Worm (Caenorhabditis elegans) whole organism, L4 larva: ENCODE measurements around the gene cyp-33C2.
A peak's percentile ranks its signal among the peaks of the same experiment; 100 is the strongest.

Experiments used
- D1046.2 ChIP-seq: fragments of 200-800 bp; sonication (Bioruptor generic); IDR thresholded peaks from 2 replicates; pipeline ENCODE4 v1.3.6; 2022; ENCODE audit warnings: missing genetic modification characterization, missing compliant biosample characterization
- F26F4.8 ChIP-seq: fragments of 200-800 bp; sonication (Bioruptor generic); conservative IDR thresholded peaks from 2 replicates; pipeline ENCODE4 v1.3.6; 2022; ENCODE audit warnings: missing genetic modification characterization, missing compliant biosample characterization
- F37D6.2 ChIP-seq: sonication (generic microtip); optimal IDR thresholded peaks from 2 replicates; lab custom pipeline; 2016; ENCODE audit warnings: mild to moderate bottlenecking, missing genetic modification characterization, missing compliant biosample characterization
- F44E2.7 ChIP-seq: fragments of 200-800 bp; sonication (Bioruptor generic); IDR thresholded peaks from 2 replicates; pipeline ENCODE4 v2.1.2; 2022; ENCODE audit warnings: missing genetic modification characterization, missing compliant biosample characterization
- F49E8.2 ChIP-seq: sonication (generic microtip); optimal IDR thresholded peaks from 2 replicates; lab custom pipeline; 2016; ENCODE audit warnings: missing compliant biosample characterization, mild to moderate bottlenecking, missing genetic modification characterization, borderline replicate concordance
- T20F7.1 ChIP-seq: fragments of 200-800 bp; sonication (Bioruptor generic); optimal IDR thresholded peaks from 2 replicates; lab custom pipeline; 2018; ENCODE audit warnings: mild to moderate bottlenecking, missing genetic modification characterization, missing compliant biosample characterization
- T26A8.4 ChIP-seq: fragments of 200-800 bp; sonication (Bioruptor generic); IDR thresholded peaks from 2 replicates; pipeline ENCODE4 v1.3.6; 2022; ENCODE audit warnings: missing genetic modification characterization, missing compliant biosample characterization
- Y105C5A.15 ChIP-seq: fragments of 200-800 bp; sonication (Bioruptor generic); IDR thresholded peaks from 2 replicates; pipeline ENCODE4 v1.3.6; 2022; ENCODE audit warnings: missing genetic modification characterization, missing compliant biosample characterization
- Y5F2A.4 ChIP-seq: fragments of 200-800 bp; sonication (Bioruptor generic); optimal IDR thresholded peaks from 2 replicates; lab custom pipeline; 2018; ENCODE audit warnings: mild to moderate bottlenecking, missing genetic modification characterization, missing compliant biosample characterization
- ZK337.2 ChIP-seq: fragments of 200-800 bp; sonication (Bioruptor generic); IDR thresholded peaks from 2 replicates; pipeline ENCODE4 v1.3.6; 2022; ENCODE audit warnings: missing genetic modification reagents, missing genetic modification characterization, missing compliant biosample characterization
- ama-1 ChIP-seq: fragments of 150-350 bp; optimal IDR thresholded peaks from 2 replicates; lab custom pipeline; 2014; ENCODE audit warnings: inconsistent platforms, mixed read lengths
- ceh-28 ChIP-seq: fragments of 150-350 bp; optimal IDR thresholded peaks from 2 replicates; lab custom pipeline; 2014; ENCODE audit warnings: missing biosample characterization, missing genetic modification reagents, missing genetic modification characterization
- daf-19 ChIP-seq: fragments of 200-800 bp; sonication (Bioruptor generic); conservative IDR thresholded peaks from 2 replicates; pipeline ENCODE4 v1.3.6; 2022; ENCODE audit warnings: missing genetic modification characterization, missing compliant biosample characterization
- dmd-8 ChIP-seq: fragments of 200-800 bp; sonication (Bioruptor generic); IDR thresholded peaks from 2 replicates; pipeline ENCODE4 v1.3.6; 2022; ENCODE audit warnings: missing genetic modification characterization, missing compliant biosample characterization
- dmd-9 ChIP-seq: fragments of 200-800 bp; sonication (Bioruptor generic); IDR thresholded peaks from 2 replicates; pipeline ENCODE4 v1.3.6; 2022; ENCODE audit warnings: missing genetic modification reagents, missing genetic modification characterization, missing compliant biosample characterization
- duxl-1 ChIP-seq: sonication (generic microtip); optimal IDR thresholded peaks from 2 replicates; lab custom pipeline; 2016; ENCODE audit warnings: mild to moderate bottlenecking, missing genetic modification characterization, moderate library complexity, missing compliant biosample characterization; ENCODE audit not compliant: poor library complexity
- dve-1 ChIP-seq: sonication (generic microtip); optimal IDR thresholded peaks from 2 replicates; lab custom pipeline; 2017; ENCODE audit warnings: antibody characterized with exemption, mild to moderate bottlenecking, missing genetic modification characterization, missing compliant biosample characterization; ENCODE audit not compliant: insufficient read depth
- egl-43 ChIP-seq: fragments of 200-800 bp; sonication (Bioruptor generic); IDR thresholded peaks from 2 replicates; pipeline ENCODE4 v1.3.6; 2022; ENCODE audit warnings: missing genetic modification reagents, missing genetic modification characterization, missing compliant biosample characterization
- fkh-10 ChIP-seq: fragments of 150-350 bp; optimal IDR thresholded peaks from 2 replicates; lab custom pipeline; 2014; ENCODE audit warnings: missing biosample characterization, missing genetic modification reagents, missing genetic modification characterization
- fos-1 ChIP-seq: fragments of 150-350 bp; optimal IDR thresholded peaks from 2 replicates; lab custom pipeline; 2014; ENCODE audit warnings: missing biosample characterization, missing genetic modification characterization
- hlh-11 ChIP-seq: fragments of 200-800 bp; sonication (Bioruptor generic); optimal IDR thresholded peaks from 2 replicates; lab custom pipeline; 2018; ENCODE audit warnings: mild to moderate bottlenecking, missing genetic modification characterization, missing compliant biosample characterization
- hlh-30 ChIP-seq: sonication (generic microtip); optimal IDR thresholded peaks from 2 replicates; lab custom pipeline; 2017; ENCODE audit warnings: antibody characterized with exemption, mild to moderate bottlenecking, missing genetic modification characterization, missing compliant biosample characterization; ENCODE audit not compliant: insufficient read depth
- lim-7 ChIP-seq: fragments of 200-800 bp; sonication (Bioruptor generic); IDR thresholded peaks from 2 replicates; pipeline ENCODE4 v1.3.6; 2022; ENCODE audit warnings: missing genetic modification characterization, missing compliant biosample characterization
- lin-1 ChIP-seq: fragments of 200-800 bp; sonication (Bioruptor generic); IDR thresholded peaks from 2 replicates; pipeline ENCODE4 v1.3.6; 2022; ENCODE audit warnings: missing genetic modification reagents, missing genetic modification characterization, missing compliant biosample characterization
- lir-3 ChIP-seq: sonication (generic microtip); optimal IDR thresholded peaks from 2 replicates; lab custom pipeline; 2016; ENCODE audit warnings: mild to moderate bottlenecking, missing genetic modification characterization, missing compliant biosample characterization
- madf-9 ChIP-seq: fragments of 200-800 bp; sonication (Bioruptor generic); conservative IDR thresholded peaks from 2 replicates; pipeline ENCODE4 v1.3.6; 2022; ENCODE audit warnings: missing genetic modification reagents, missing genetic modification characterization, missing compliant biosample characterization
- mdl-1 ChIP-seq, 2 experiments: fragments of 150-350 bp in 1 of 2; sonication (generic microtip) in 1 of 2; optimal IDR thresholded peaks; 2 replicates each; lab custom pipeline; 2014 to 2017; ENCODE audit warnings: missing biosample characterization in 2 of 2, missing genetic modification characterization in 2 of 2
- mep-1 ChIP-seq: fragments of 150-350 bp; sonication (generic microtip); optimal IDR thresholded peaks from 3 replicates; lab custom pipeline; 2014; ENCODE audit warnings: missing biosample characterization, missing genetic modification characterization
- mes-2 ChIP-seq: sonication (generic microtip); optimal IDR thresholded peaks from 2 replicates; lab custom pipeline; 2016; ENCODE audit warnings: missing genotype, mild to moderate bottlenecking, missing genetic modification characterization, missing compliant biosample characterization; ENCODE audit not compliant: poor library complexity, severe bottlenecking
- mxl-2 ChIP-seq: fragments of 200-800 bp; sonication (Bioruptor generic); conservative IDR thresholded peaks from 2 replicates; pipeline ENCODE4 v1.3.6; 2022; ENCODE audit warnings: missing genetic modification reagents, missing genetic modification characterization, missing compliant biosample characterization
- nhr-102 ChIP-seq: sonication (generic microtip); optimal IDR thresholded peaks from 2 replicates; lab custom pipeline; 2016; ENCODE audit warnings: mild to moderate bottlenecking, missing genetic modification characterization, moderate library complexity, missing compliant biosample characterization
- nhr-28 ChIP-seq: fragments of 150-350 bp; optimal IDR thresholded peaks from 2 replicates; lab custom pipeline; 2014; ENCODE audit warnings: missing biosample characterization, missing genetic modification characterization
- nhr-48 ChIP-seq: sonication (generic microtip); optimal IDR thresholded peaks from 2 replicates; lab custom pipeline; 2016; ENCODE audit warnings: mild to moderate bottlenecking, missing genetic modification characterization, missing compliant biosample characterization
- nhr-76 ChIP-seq: fragments of 150-350 bp; optimal IDR thresholded peaks from 2 replicates; lab custom pipeline; 2014; ENCODE audit warnings: missing biosample characterization, missing genetic modification characterization
- nhr-77 ChIP-seq: fragments of 150-350 bp; optimal IDR thresholded peaks from 2 replicates; lab custom pipeline; 2014; ENCODE audit warnings: missing biosample characterization, missing genetic modification characterization
- php-3 ChIP-seq: fragments of 200-800 bp; sonication (Bioruptor generic); IDR thresholded peaks from 2 replicates; pipeline ENCODE4 v1.3.6; 2022; ENCODE audit warnings: missing genetic modification reagents, missing genetic modification characterization, missing compliant biosample characterization
- pqm-1 ChIP-seq: sonication (generic microtip); optimal IDR thresholded peaks from 2 replicates; lab custom pipeline; 2017; ENCODE audit warnings: missing biosample characterization, missing genetic modification characterization
- rbr-2 ChIP-seq: sonication (generic microtip); optimal IDR thresholded peaks from 2 replicates; lab custom pipeline; 2016; ENCODE audit warnings: missing genotype, missing genetic modification characterization, missing compliant biosample characterization
- sdz-12 ChIP-seq: fragments of 200-800 bp; sonication (Bioruptor generic); optimal IDR thresholded peaks from 2 replicates; lab custom pipeline; 2018; ENCODE audit warnings: mild to moderate bottlenecking, missing genetic modification characterization, missing compliant biosample characterization
- set-16 ChIP-seq: fragments of 200-800 bp; sonication (Bioruptor generic); IDR thresholded peaks from 2 replicates; pipeline ENCODE4 v1.3.6; 2022; ENCODE audit warnings: missing genetic modification reagents, missing genetic modification characterization, missing compliant biosample characterization
- spr-1 ChIP-seq: sonication (generic microtip); optimal IDR thresholded peaks from 2 replicates; lab custom pipeline; 2016; ENCODE audit warnings: mild to moderate bottlenecking, missing genetic modification characterization, missing compliant biosample characterization
- spr-3 ChIP-seq: fragments of 200-800 bp; sonication (Bioruptor generic); optimal IDR thresholded peaks from 2 replicates; lab custom pipeline; 2018; ENCODE audit warnings: mild to moderate bottlenecking, missing genetic modification characterization, missing compliant biosample characterization
- tra-1 ChIP-seq: fragments of 200-800 bp; sonication (Bioruptor generic); IDR thresholded peaks from 2 replicates; pipeline ENCODE4 v1.3.6; 2022; ENCODE audit warnings: missing genetic modification reagents, missing genetic modification characterization, missing compliant biosample characterization
- vab-7 ChIP-seq: fragments of 200-800 bp; sonication (Bioruptor generic); IDR thresholded peaks from 2 replicates; pipeline ENCODE4 v1.3.6; 2022; ENCODE audit warnings: missing genetic modification reagents, missing genetic modification characterization, missing compliant biosample characterization
- zfp-2 ChIP-seq: sonication (generic microtip); optimal IDR thresholded peaks from 2 replicates; lab custom pipeline; 2016; ENCODE audit warnings: mild to moderate bottlenecking, missing genetic modification characterization, missing compliant biosample characterization
- zip-11 ChIP-seq: fragments of 200-800 bp; sonication (Bioruptor generic); IDR thresholded peaks from 2 replicates; pipeline ENCODE4 v1.3.6; 2022; ENCODE audit warnings: missing genetic modification characterization, missing compliant biosample characterization
- ztf-11 ChIP-seq: fragments of 150-350 bp; optimal IDR thresholded peaks from 2 replicates; lab custom pipeline; 2014; ENCODE audit warnings: missing biosample characterization, missing genetic modification characterization

Gene cyp-33C2

DNA sequence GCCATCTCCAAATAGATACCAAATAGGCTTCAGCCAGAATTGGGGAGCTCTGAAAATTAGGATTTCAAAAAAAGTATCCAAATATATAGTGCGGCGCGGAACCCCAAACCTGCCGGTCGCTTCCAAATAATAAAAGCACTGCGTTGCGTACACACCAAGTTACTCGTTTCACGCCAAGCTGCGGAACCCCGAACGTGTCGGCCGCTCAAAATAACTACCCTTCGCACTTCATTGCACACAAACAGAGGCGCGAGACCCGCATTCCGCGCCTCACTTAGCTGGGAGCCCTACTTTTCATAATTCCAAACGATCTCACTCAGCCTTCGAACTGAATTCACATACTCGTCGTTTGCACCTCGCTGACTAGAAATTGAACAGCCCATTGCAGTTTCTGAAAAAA is 16.3 kb downstream of the cyp-33C2 start:
- TF ChIP-seq T26A8.4 (GFP tag; lab: Robert Waterston, UW) (no peak), madf-9 (GFP tag; lab: Robert Waterston, UW) (no peak), mxl-2 (no peak), Y105C5A.15 (GFP tag; lab: Robert Waterston, UW) (no peak), ztf-11 (tag; lab: Kevin White, UChicago) (no peak), fos-1 (tag; lab: Kevin White, UChicago) (no peak), mes-2 (tag; lab: Kevin White, UChicago) (no peak), nhr-77 (no peak), hlh-30 (tag; lab: Kevin White, UChicago) (no peak), F44E2.7 (no peak), zip-11 (GFP tag; lab: Robert Waterston, UW) (no peak), tra-1 (GFP tag; lab: Robert Waterston, UW) (no peak), F37D6.2 (tag; lab: Kevin White, UChicago) (no peak), spr-3 (GFP tag; lab: Kevin White, UChicago) (no peak), rbr-2 (tag; lab: Kevin White, UChicago) (no peak), zfp-2 (tag; lab: Kevin White, UChicago) (no peak), set-16 (no peak)

DNA sequence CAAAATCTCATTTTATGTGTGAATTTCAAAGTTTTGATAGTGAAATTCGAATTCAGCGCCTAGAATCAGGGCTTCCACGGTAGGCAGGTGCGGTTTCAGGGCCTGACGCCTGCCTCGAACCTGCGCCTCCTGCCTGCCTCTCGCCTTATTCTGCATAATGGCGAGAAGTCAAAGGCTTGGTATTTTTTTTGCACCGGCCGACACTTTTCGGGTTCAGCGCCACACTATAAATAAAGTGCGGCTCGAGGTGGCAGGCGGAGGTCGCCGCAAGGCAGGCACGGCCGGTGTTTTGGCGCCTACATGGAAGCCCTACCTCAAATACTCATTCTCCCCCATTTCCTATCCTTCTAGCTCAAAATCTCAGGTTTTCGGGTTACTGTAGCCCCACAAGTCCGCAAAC is 17.1 kb downstream of the cyp-33C2 start:
- TF ChIP-seq F37D6.2 (tag; lab: Kevin White, UChicago) (no peak), set-16 (peak; percentile 69; the same call in 1 of the 2 replicates), Y5F2A.4 (GFP tag; lab: Kevin White, UChicago) (no peak), egl-43 (GFP tag; lab: Robert Waterston, UW) (0 out of 2 replicates have a peak, but pooled peaks have one; percentile 3)

DNA sequence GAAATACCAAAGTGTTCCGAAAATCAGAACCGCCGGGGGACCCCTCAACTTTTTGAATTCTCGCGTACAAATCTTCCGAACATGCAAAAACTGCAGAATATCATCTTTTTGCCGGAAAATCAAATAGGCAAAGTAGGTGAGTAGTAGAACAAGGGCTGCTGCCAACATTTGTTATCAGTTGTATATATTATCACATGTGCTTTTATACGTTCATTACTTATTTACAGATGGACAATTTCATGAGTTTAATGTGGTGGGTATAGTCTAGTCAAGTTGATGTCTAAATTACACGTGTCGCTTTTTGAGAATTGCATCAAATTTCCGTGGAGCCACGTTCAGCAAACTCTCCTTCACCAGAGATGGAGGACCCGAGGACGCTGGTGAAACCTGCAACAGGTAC is 18.0 kb downstream of the cyp-33C2 start, which contains the start of gene cyp-32B1:
cyp-32B1 (minus strand) TSS at position 176 of the 400 bp plus-strand sequence.
- TF ChIP-seq F49E8.2 (tag; lab: Kevin White, UChicago) (no peak), nhr-28 (tag; lab: Kevin White, UChicago) (peak; percentile 37), lin-1 (GFP tag; lab: Robert Waterston, UW) (no peak), nhr-77 (no peak), php-3 (0 out of 2 replicates have a peak, but pooled peaks have one; percentile 35), ama-1 (lab: Kevin White, UChicago) (no peak), dve-1 (tag; lab: Kevin White, UChicago) (peak; percentile 52), lim-7 (no peak), hlh-11 (tag; lab: Kevin White, UChicago) (peak; percentile 2), dmd-9 (no peak), D1046.2 (GFP tag; lab: Robert Waterston, UW) (no peak), sdz-12 (no peak), spr-1 (tag; lab: Kevin White, UChicago) (no peak), F26F4.8 (GFP tag; lab: Robert Waterston, UW) (no peak), mdl-1 (tag; optimal IDR thresholded peaks at IDR 0.05; lab: Kevin White, UChicago) (peak in 1 of 2 experiments; percentile 15), hlh-30 (tag; lab: Kevin White, UChicago) (no peak), egl-43 (GFP tag; lab: Robert Waterston, UW) (no peak), T20F7.1 (GFP tag; lab: Kevin White, UChicago) (no peak), ceh-28 (tag; lab: Kevin White, UChicago) (no peak), mep-1 (tag; lab: Kevin White, UChicago) (no peak), daf-19 (GFP tag; lab: Robert Waterston, UW) (no peak), fkh-10 (GFP tag; lab: Kevin White, UChicago) (no peak), duxl-1 (tag; lab: Kevin White, UChicago) (no peak), vab-7 (GFP tag; lab: Robert Waterston, UW) (no peak), dmd-8 (GFP tag; lab: Robert Waterston, UW) (no peak), nhr-102 (tag; lab: Kevin White, UChicago) (no peak), fos-1 (tag; lab: Kevin White, UChicago) (no peak), ZK337.2 (GFP tag; lab: Robert Waterston, UW) (no peak), pqm-1 (tag; lab: Kevin White, UChicago) (peak; percentile 29), Y105C5A.15 (GFP tag; lab: Robert Waterston, UW) (no peak), nhr-76 (no peak), nhr-48 (tag; lab: Kevin White, UChicago) (no peak), madf-9 (GFP tag; lab: Robert Waterston, UW) (no peak), lir-3 (tag; lab: Kevin White, UChicago) (no peak)
